Worm (Caenorhabditis elegans): ENCODE data around the gene fbxc-26.
"Not testable (repeated sequence)": the region's sequence is repeated elsewhere in the genome, so short reads cannot be mapped to it uniquely, and the experiment has no call there.

- TF ChIP-seq aly-2 (tag; optimal IDR thresholded peaks at IDR 0.05); nhr-12 (tag; optimal IDR thresholded peaks at IDR 0.05); fos-1 (tag; optimal IDR thresholded peaks at IDR 0.05); unc-39 (tag; optimal IDR thresholded peaks at IDR 0.05); nhr-77 (tag; optimal IDR thresholded peaks at IDR 0.05); elt-1 (tag; optimal IDR thresholded peaks at IDR 0.05); ceh-9 (tag; optimal IDR thresholded peaks at IDR 0.05); zag-1 (tag; optimal IDR thresholded peaks at IDR 0.05); egl-5 (tag; optimal IDR thresholded peaks at IDR 0.05); ama-1 (optimal IDR thresholded peaks at IDR 0.05): not testable (repeated sequence)
Measured at ce11 chrII:1659729-1660128, 34.7 kb downstream of the fbxc-26 start.
